Worm (Caenorhabditis elegans) whole organism, L2 larva: ENCODE data around the gene C15H9.2.

ENCODE experiments used
- C34F6.9 ChIP-seq: fragments of 150-350 bp; optimal IDR thresholded peaks from 2 replicates; lab custom pipeline; 2014; ENCODE audit warnings: missing biosample characterization, missing genetic modification characterization
- R02D3.7 ChIP-seq: fragments of 150-350 bp; optimal IDR thresholded peaks from 2 replicates; lab custom pipeline; 2014; ENCODE audit warnings: missing biosample characterization, missing genetic modification characterization
- Y55F3AM.14 ChIP-seq: fragments of 200-800 bp; sonication (Bioruptor generic); optimal IDR thresholded peaks from 2 replicates; lab custom pipeline; 2018; ENCODE audit warnings: mild to moderate bottlenecking, missing genetic modification characterization, missing compliant biosample characterization
- ZK546.5 ChIP-seq: sonication (generic microtip); optimal IDR thresholded peaks from 2 replicates; lab custom pipeline; 2017; ENCODE audit warnings: missing biosample characterization, missing genetic modification characterization
- alr-1 ChIP-seq: fragments of 150-350 bp; optimal IDR thresholded peaks from 2 replicates; lab custom pipeline; 2014; ENCODE audit warnings: missing biosample characterization, missing genetic modification characterization
- aly-2 ChIP-seq: fragments of 150-350 bp; optimal IDR thresholded peaks from 2 replicates; lab custom pipeline; 2014; ENCODE audit warnings: missing biosample characterization, missing genetic modification characterization
- ama-1 ChIP-seq: fragments of 150-350 bp; optimal IDR thresholded peaks from 2 replicates; lab custom pipeline; 2018; ENCODE audit warnings: inconsistent platforms
- blmp-1 ChIP-seq: sonication (generic microtip); optimal IDR thresholded peaks from 2 replicates; lab custom pipeline; 2017; ENCODE audit warnings: missing genetic modification characterization, mild to moderate bottlenecking, missing compliant biosample characterization, antibody characterized with exemption, moderate library complexity; ENCODE audit not compliant: insufficient read depth
- ceh-16 ChIP-seq: fragments of 150-350 bp; optimal IDR thresholded peaks from 2 replicates; lab custom pipeline; 2014; ENCODE audit warnings: missing biosample characterization, missing genetic modification characterization
- ceh-82 ChIP-seq: fragments of 150-350 bp; optimal IDR thresholded peaks from 2 replicates; lab custom pipeline; 2014; ENCODE audit warnings: missing biosample characterization, missing genetic modification characterization
- crh-2 ChIP-seq: sonication (generic microtip); optimal IDR thresholded peaks from 2 replicates; lab custom pipeline; 2017; ENCODE audit warnings: missing biosample characterization, missing genetic modification characterization
- elt-1 ChIP-seq: fragments of 150-350 bp; optimal IDR thresholded peaks from 2 replicates; lab custom pipeline; 2014; ENCODE audit warnings: missing biosample characterization, missing genetic modification characterization
- elt-3 ChIP-seq: sonication (generic microtip); optimal IDR thresholded peaks from 2 replicates; lab custom pipeline; 2017; ENCODE audit warnings: missing biosample characterization, missing genetic modification characterization
- fos-1 ChIP-seq: fragments of 150-350 bp; optimal IDR thresholded peaks from 2 replicates; lab custom pipeline; 2014; ENCODE audit warnings: missing biosample characterization, missing genetic modification characterization
- lin-11 ChIP-seq: fragments of 150-350 bp; sonication (generic microtip); optimal IDR thresholded peaks from 2 replicates; lab custom pipeline; 2014; ENCODE audit warnings: missing biosample characterization, missing genetic modification characterization, inconsistent platforms, mixed read lengths
- lin-13 ChIP-seq: fragments of 150-350 bp; optimal IDR thresholded peaks from 2 replicates; lab custom pipeline; 2014; ENCODE audit warnings: missing biosample characterization, missing genetic modification reagents, missing genetic modification characterization
- lsy-2 ChIP-seq, 2 experiments: fragments of 150-350 bp in 1 of 2; sonication (generic microtip) in 1 of 2; optimal IDR thresholded peaks; 2 replicates each; lab custom pipeline; 2014 to 2017; ENCODE audit warnings: missing biosample characterization in 2 of 2, missing genetic modification characterization in 2 of 2
- mab-5 ChIP-seq: fragments of 150-350 bp; optimal IDR thresholded peaks from 2 replicates; lab custom pipeline; 2014; ENCODE audit warnings: missing biosample characterization, missing genetic modification characterization
- mbf-1 ChIP-seq: sonication (generic microtip); optimal IDR thresholded peaks from 2 replicates; lab custom pipeline; 2017; ENCODE audit warnings: missing biosample characterization, missing genetic modification characterization
- mdl-1 ChIP-seq, 2 experiments: fragments of 150-350 bp in 1 of 2; sonication (generic microtip) in 1 of 2; optimal IDR thresholded peaks; 2 replicates each; lab custom pipeline; 2017; ENCODE audit warnings: missing biosample characterization in 2 of 2, missing genetic modification characterization in 2 of 2
- nhr-10 ChIP-seq: sonication (generic microtip); optimal IDR thresholded peaks from 2 replicates; lab custom pipeline; 2017; ENCODE audit warnings: missing biosample characterization, missing genetic modification characterization
- nhr-11 ChIP-seq: fragments of 150-350 bp; optimal IDR thresholded peaks from 2 replicates; lab custom pipeline; 2014; ENCODE audit warnings: missing biosample characterization, missing genetic modification characterization
- nhr-12 ChIP-seq: fragments of 150-350 bp; optimal IDR thresholded peaks from 2 replicates; lab custom pipeline; 2014; ENCODE audit warnings: missing biosample characterization, missing genetic modification characterization
- nhr-129 ChIP-seq: fragments of 150-350 bp; optimal IDR thresholded peaks from 2 replicates; lab custom pipeline; 2014; ENCODE audit warnings: missing biosample characterization, missing genetic modification characterization
- nhr-21 ChIP-seq: fragments of 150-350 bp; optimal IDR thresholded peaks from 2 replicates; lab custom pipeline; 2014; ENCODE audit warnings: missing biosample characterization, missing genetic modification characterization
- nhr-23 ChIP-seq: fragments of 150-350 bp; optimal IDR thresholded peaks from 2 replicates; lab custom pipeline; 2014; ENCODE audit warnings: missing biosample characterization, missing genetic modification reagents, missing genetic modification characterization
- nhr-237 ChIP-seq: fragments of 150-350 bp; optimal IDR thresholded peaks from 2 replicates; lab custom pipeline; 2014; ENCODE audit warnings: missing biosample characterization, missing genetic modification characterization
- nhr-25 ChIP-seq: fragments of 150-350 bp; sonication (generic microtip); optimal IDR thresholded peaks from 3 replicates; lab custom pipeline; 2014; ENCODE audit warnings: missing biosample characterization, missing genetic modification characterization
- nhr-6 ChIP-seq: fragments of 150-350 bp; optimal IDR thresholded peaks from 2 replicates; lab custom pipeline; 2014; ENCODE audit warnings: missing biosample characterization, missing genetic modification characterization
- nhr-77 ChIP-seq: fragments of 150-350 bp; optimal IDR thresholded peaks from 2 replicates; lab custom pipeline; 2014; ENCODE audit warnings: missing biosample characterization, missing genetic modification characterization
- peb-1 ChIP-seq: fragments of 150-350 bp; optimal IDR thresholded peaks from 2 replicates; lab custom pipeline; 2014; ENCODE audit warnings: missing biosample characterization, missing genetic modification characterization
- sem-4 ChIP-seq: fragments of 150-350 bp; optimal IDR thresholded peaks from 2 replicates; lab custom pipeline; 2014; ENCODE audit warnings: missing biosample characterization, missing genetic modification reagents, missing genetic modification characterization
- skn-1 ChIP-seq: sonication (generic microtip); optimal IDR thresholded peaks from 2 replicates; lab custom pipeline; 2017; ENCODE audit warnings: missing biosample characterization, missing genetic modification characterization
- sma-3 ChIP-seq: sonication (generic microtip); optimal IDR thresholded peaks from 2 replicates; lab custom pipeline; 2016; ENCODE audit warnings: missing genetic modification reagents, missing genetic modification characterization, missing compliant biosample characterization
- sma-9 ChIP-seq, 2 experiments: fragments of 150-350 bp in 1 of 2; sonication (generic microtip) in 1 of 2; optimal IDR thresholded peaks; 2 replicates each; lab custom pipeline; 2014 to 2016; ENCODE audit warnings: missing genetic modification characterization in 2 of 2, mild to moderate bottlenecking in 1 of 2, missing biosample characterization in 1 of 2, missing compliant biosample characterization in 1 of 2, missing genetic modification reagents in 1 of 2, moderate library complexity in 1 of 2
- snpc-4 ChIP-seq: fragments of 150-350 bp; optimal IDR thresholded peaks from 2 replicates; lab custom pipeline; 2014; ENCODE audit warnings: missing biosample characterization, missing genetic modification characterization
- unc-39 ChIP-seq: fragments of 150-350 bp; optimal IDR thresholded peaks from 2 replicates; lab custom pipeline; 2014; ENCODE audit warnings: missing biosample characterization, missing genetic modification characterization
- unc-55 ChIP-seq: fragments of 150-350 bp; sonication (generic microtip); optimal IDR thresholded peaks from 3 replicates; lab custom pipeline; 2014; ENCODE audit warnings: missing biosample characterization, missing genetic modification reagents, missing genetic modification characterization
- unc-62 ChIP-seq: fragments of 150-350 bp; optimal IDR thresholded peaks from 2 replicates; lab custom pipeline; 2014; ENCODE audit warnings: missing biosample characterization, missing genetic modification reagents, missing genetic modification characterization
- zag-1 ChIP-seq: fragments of 150-350 bp; optimal IDR thresholded peaks from 2 replicates; lab custom pipeline; 2014; ENCODE audit warnings: missing biosample characterization, missing genetic modification characterization
- ztf-1 ChIP-seq: fragments of 200-800 bp; sonication (Bioruptor generic); conservative IDR thresholded peaks from 2 replicates; pipeline ENCODE4 v1.3.6; 2022; ENCODE audit warnings: missing genetic modification characterization, missing compliant biosample characterization
- ztf-11 ChIP-seq: sonication (generic microtip); optimal IDR thresholded peaks from 2 replicates; lab custom pipeline; 2017; ENCODE audit warnings: missing biosample characterization, missing genetic modification characterization
- ztf-4 ChIP-seq: fragments of 150-350 bp; optimal IDR thresholded peaks from 2 replicates; lab custom pipeline; 2014; ENCODE audit warnings: missing biosample characterization, missing genetic modification characterization

Gene C15H9.2

DNA sequence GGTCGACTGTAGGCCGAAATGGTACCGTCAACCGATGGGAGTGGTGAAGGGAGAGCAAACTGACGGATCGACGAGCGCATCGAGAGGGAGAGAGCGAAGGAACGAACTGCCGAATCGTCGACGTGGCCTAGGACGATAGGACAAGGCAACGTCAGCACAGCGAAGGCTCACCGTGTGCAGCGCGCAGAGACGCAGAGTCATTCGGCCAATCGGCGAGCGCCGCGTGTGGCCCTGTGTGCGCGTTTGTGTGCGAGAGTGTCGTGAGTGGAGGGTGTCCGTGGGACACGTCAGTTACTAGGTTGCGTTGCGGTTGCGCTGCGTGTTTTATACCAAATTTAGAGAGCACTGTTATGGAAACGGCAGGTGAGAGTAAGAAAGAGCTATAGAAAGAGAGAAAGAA is 26.4 kb upstream of the C15H9.2 start, which contains the start of gene hsp-3 (continued):
- TF ChIP-seq elt-1 (peak; percentile 50), nhr-23 (tag; lab: Kevin White, UChicago) (peak; percentile 40), ztf-1 (no peak), lsy-2 (tag; optimal IDR thresholded peaks at IDR 0.05; lab: Kevin White, UChicago) (peak; percentile 92 to 96), sma-3 (peak; percentile 98), crh-2 (tag; lab: Kevin White, UChicago) (peak; percentile 100), sma-9 (GFP tag; optimal IDR thresholded peaks at IDR 0.05; lab: Kevin White, UChicago) (peak; percentile 97), sma-9 (tag; optimal IDR thresholded peaks at IDR 0.05; lab: Kevin White, UChicago) (no peak), ztf-11 (no peak), unc-55 (GFP tag; lab: Kevin White, UChicago) (peak; percentile 98), mab-5 (tag; lab: Kevin White, UChicago) (peak; percentile 94)

DNA sequence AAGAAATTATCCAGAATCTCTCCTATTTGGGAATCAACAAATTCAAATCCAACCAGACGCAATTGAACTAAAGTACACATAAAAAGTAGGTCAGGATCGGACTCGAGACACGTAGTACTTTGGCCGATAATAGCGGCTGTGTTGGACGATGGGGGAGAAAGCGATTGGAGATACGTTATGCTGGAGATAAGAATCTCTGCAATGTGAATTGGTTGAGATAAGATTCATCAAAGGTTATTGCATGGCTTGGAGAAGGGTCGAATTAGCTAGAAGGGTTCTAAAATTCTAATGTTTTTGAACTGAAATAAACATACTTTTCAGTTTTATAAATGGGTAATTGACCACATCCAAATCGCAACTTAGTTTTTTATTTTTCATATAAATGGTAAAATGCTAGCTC is 25.8 kb upstream of the C15H9.2 start:
- TF ChIP-seq nhr-25 (tag; lab: Kevin White, UChicago) (no peak), peb-1 (tag; lab: Kevin White, UChicago) (no peak), zag-1 (tag; lab: Kevin White, UChicago) (no peak), unc-55 (GFP tag; lab: Kevin White, UChicago) (no peak), sma-9 (GFP tag; optimal IDR thresholded peaks at IDR 0.05; lab: Kevin White, UChicago) (peak; percentile 82), sma-9 (tag; optimal IDR thresholded peaks at IDR 0.05; lab: Kevin White, UChicago) (no peak), ceh-16 (tag; lab: Kevin White, UChicago) (peak; percentile 84), blmp-1 (tag; lab: Kevin White, UChicago) (peak; percentile 71), elt-1 (peak; percentile 95), C34F6.9 (tag; lab: Kevin White, UChicago) (no peak), mdl-1 (tag; optimal IDR thresholded peaks at IDR 0.05; lab: Kevin White, UChicago) (no peak), unc-39 (tag; lab: Kevin White, UChicago) (no peak), ZK546.5 (tag; lab: Kevin White, UChicago) (no peak), fos-1 (no peak), nhr-12 (tag; lab: Kevin White, UChicago) (no peak), mab-5 (tag; lab: Kevin White, UChicago) (no peak), mbf-1 (no peak), sem-4 (peak; percentile 27), nhr-11 (tag; lab: Kevin White, UChicago) (no peak), lin-13 (GFP tag; lab: Kevin White, UChicago) (no peak), Y55F3AM.14 (GFP tag; lab: Kevin White, UChicago) (no peak)

DNA sequence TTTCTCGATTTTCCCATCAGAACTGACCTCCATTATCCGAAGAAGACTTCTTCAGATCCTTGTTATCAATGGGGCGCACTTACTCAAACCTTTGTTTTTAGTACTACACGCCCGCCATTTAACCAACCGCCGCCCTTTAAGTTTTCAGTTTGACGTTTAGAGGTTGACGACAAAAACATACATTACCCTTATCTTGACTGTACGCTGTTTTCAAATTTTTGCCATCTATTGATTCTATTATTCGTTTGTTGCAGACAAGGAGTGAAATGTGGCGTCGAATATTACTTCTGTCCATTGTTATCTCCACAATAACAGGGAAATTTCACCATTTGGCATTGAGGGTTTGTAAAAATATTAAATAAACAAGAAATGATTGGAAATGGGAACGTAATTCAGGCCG is 25.3 kb upstream of the C15H9.2 start, which contains the start of gene C15H9.5:
TSS of gene C15H9.5 (plus strand) at position 255 of the 400 bp plus-strand sequence.
- TF ChIP-seq nhr-129 (tag; lab: Kevin White, UChicago) (peak; percentile 14), ztf-1 (no peak), ceh-82 (no peak), ZK546.5 (tag; lab: Kevin White, UChicago) (no peak), skn-1 (tag; lab: Kevin White, UChicago) (no peak), elt-3 (no peak), R02D3.7 (no peak), C34F6.9 (tag; lab: Kevin White, UChicago) (peak; percentile 7), nhr-21 (tag; lab: Kevin White, UChicago) (no peak), crh-2 (tag; lab: Kevin White, UChicago) (no peak), nhr-23 (tag; lab: Kevin White, UChicago) (no peak), snpc-4 (tag; lab: Kevin White, UChicago) (no peak), unc-55 (GFP tag; lab: Kevin White, UChicago) (no peak), nhr-12 (tag; lab: Kevin White, UChicago) (no peak), unc-39 (tag; lab: Kevin White, UChicago) (no peak), ztf-11 (no peak)

DNA sequence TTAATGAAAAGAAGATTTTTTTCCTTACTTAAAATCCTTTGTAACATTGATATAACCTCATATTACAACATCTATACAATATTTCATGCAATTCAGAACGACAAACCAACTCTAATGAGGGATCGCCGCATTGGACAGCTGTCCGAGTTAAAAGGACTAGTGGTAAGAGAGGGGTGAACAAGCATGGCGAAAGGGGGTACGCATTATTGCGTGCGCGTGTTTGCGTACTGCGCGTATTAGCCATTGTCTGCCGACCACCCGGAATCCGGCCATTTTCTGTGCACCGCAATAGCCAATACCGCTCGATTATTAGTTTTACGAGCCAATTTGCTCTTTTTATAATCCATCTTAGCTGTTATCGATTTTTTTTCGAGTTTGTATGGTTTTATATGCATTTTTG is 20.8 kb upstream of the C15H9.2 start, which contains the start of gene C15H9.4:
TSS of gene C15H9.4 (plus strand) at position 93 of the 400 bp plus-strand sequence.
- TF ChIP-seq nhr-6 (tag; lab: Kevin White, UChicago) (no peak), sma-9 (GFP tag; optimal IDR thresholded peaks at IDR 0.05; lab: Kevin White, UChicago) (peak; percentile 45), sma-9 (tag; optimal IDR thresholded peaks at IDR 0.05; lab: Kevin White, UChicago) (no peak), nhr-25 (tag; lab: Kevin White, UChicago) (no peak), unc-62 (GFP tag; lab: Kevin White, UChicago) (no peak), ZK546.5 (tag; lab: Kevin White, UChicago) (no peak), mbf-1 (no peak), nhr-11 (tag; lab: Kevin White, UChicago) (no peak), crh-2 (tag; lab: Kevin White, UChicago) (no peak), elt-3 (no peak), sma-3 (peak; percentile 3), lin-11 (peak; percentile 1), aly-2 (no peak), nhr-237 (tag; lab: Kevin White, UChicago) (no peak), fos-1 (no peak), ztf-4 (tag; lab: Kevin White, UChicago) (no peak), nhr-10 (tag; lab: Kevin White, UChicago) (no peak), snpc-4 (tag; lab: Kevin White, UChicago) (no peak), ama-1 (no peak), C34F6.9 (tag; lab: Kevin White, UChicago) (peak; percentile 56), Y55F3AM.14 (GFP tag; lab: Kevin White, UChicago) (no peak), lin-13 (GFP tag; lab: Kevin White, UChicago) (peak; percentile 27), ztf-1 (no peak), alr-1 (tag; lab: Kevin White, UChicago) (no peak), nhr-77 (tag; lab: Kevin White, UChicago) (no peak), elt-1 (no peak), ztf-11 (no peak), nhr-23 (tag; lab: Kevin White, UChicago) (no peak), blmp-1 (tag; lab: Kevin White, UChicago) (no peak), R02D3.7 (no peak), unc-39 (tag; lab: Kevin White, UChicago) (no peak), ceh-16 (tag; lab: Kevin White, UChicago) (no peak)
